Fruit fly (Drosophila melanogaster): ENCODE results near the gene Pits.

Pits gene

DNA sequence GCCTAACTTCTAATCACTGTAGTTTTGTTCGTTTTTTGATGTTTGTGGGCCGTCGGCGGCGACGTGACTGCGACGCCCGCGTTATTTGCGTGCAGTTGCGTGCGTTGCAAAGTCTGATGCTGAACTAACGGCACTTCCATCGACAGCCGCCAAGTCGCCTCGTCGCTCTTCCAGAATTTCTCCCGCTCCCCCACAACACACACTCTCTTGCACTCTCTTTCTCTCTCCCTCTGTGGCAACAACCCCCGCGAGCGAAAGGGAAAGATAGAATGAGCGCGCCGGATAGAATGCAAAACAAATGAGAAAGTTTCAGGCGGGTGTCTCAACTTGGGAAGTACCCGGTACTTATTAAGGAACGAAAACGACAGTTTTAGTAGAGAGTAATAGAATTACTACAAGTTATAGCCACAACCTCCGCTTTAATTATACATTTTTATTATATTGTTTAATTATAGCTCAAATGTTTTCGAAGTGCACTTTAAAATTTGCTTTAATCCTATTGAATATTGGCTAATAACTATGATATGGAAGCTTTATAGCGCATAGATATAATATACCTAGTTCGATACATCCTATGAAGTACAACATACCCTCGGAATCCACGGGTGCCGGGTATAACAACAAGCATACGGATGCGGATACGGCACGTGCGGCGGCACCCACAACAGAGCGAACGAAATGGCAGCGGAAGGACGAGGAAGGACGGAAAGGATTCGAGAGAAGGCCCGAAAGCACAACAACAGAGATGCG lies 36.0 kb downstream of the Pits start:
- TF ChIP-seq pan (optimal IDR thresholded peaks at IDR 0.05) (peak; percentile 22), lola (GFP tag; optimal IDR thresholded peaks at IDR 0.05) (no peak), Sp1 (GFP tag; optimal IDR thresholded peaks at IDR 0.05) (no peak), sage (GFP tag; optimal IDR thresholded peaks at IDR 0.05) (no peak), sv (GFP tag; optimal IDR thresholded peaks at IDR 0.05) (no peak), Dfd (GFP tag; optimal IDR thresholded peaks at IDR 0.05) (no peak), dl (GFP tag; optimal IDR thresholded peaks at IDR 0.05; ENCODE audit: insufficient read depth in 1 of 2, partially characterized antibody in 2 of 2) (peak in 1 of 2 experiments; percentile 30), ey (GFP tag; optimal IDR thresholded peaks at IDR 0.05) (no peak), fru (GFP tag; optimal IDR thresholded peaks at IDR 0.05) (no peak), psq (GFP tag; optimal IDR thresholded peaks at IDR 0.05) (no peak), HLH106 (tag; optimal IDR thresholded peaks at IDR 0.05) (no peak), Hr83 (GFP tag; optimal IDR thresholded peaks at IDR 0.05; ENCODE audit: poor library complexity, severe bottlenecking) (no peak), dmrt93B (GFP tag; optimal IDR thresholded peaks at IDR 0.05) (no peak), woc (GFP tag; optimal IDR thresholded peaks at IDR 0.05) (no peak), CG9705 (GFP tag; optimal IDR thresholded peaks at IDR 0.05) (no peak), OdsH (GFP tag; optimal IDR thresholded peaks at IDR 0.05) (no peak), jim (GFP tag; optimal IDR thresholded peaks at IDR 0.05) (no peak)

DNA sequence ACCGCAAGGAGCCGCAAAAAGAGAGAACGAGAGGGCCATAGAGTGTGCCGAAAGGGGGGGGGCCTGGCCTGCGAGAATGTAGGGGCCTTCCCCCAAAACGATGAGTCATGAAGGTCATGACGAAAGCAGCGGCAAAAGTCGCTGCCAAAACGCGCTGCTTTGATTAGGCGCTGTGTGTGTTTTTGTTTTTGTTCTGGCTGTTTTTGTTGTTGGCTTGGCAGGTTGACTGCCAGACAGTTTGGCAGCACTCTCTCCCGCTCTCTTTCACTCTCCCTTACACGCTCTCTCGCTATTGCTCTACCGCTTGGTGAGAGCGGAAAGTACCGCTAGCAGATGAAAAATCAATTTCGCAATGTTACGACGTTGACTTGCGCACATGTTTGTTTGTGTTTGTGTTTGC lies 36.9 kb downstream of the Pits start:
- TF ChIP-seq Mio (GFP tag; optimal IDR thresholded peaks at IDR 0.05) (no peak), dl (GFP tag; optimal IDR thresholded peaks at IDR 0.05; ENCODE audit: insufficient read depth in 1 of 2, partially characterized antibody in 2 of 2) (peak in 1 of 2 experiments; percentile 5), dmrt93B (GFP tag; optimal IDR thresholded peaks at IDR 0.05) (no peak), CrebA (GFP tag; optimal IDR thresholded peaks at IDR 0.05; ENCODE audit: borderline replicate concordance) (no peak), Rel (GFP tag; optimal IDR thresholded peaks at IDR 0.05) (no peak), Rel (tag; optimal IDR thresholded peaks at IDR 0.05) (peak; percentile 72), pan (optimal IDR thresholded peaks at IDR 0.05) (no peak)

DNA sequence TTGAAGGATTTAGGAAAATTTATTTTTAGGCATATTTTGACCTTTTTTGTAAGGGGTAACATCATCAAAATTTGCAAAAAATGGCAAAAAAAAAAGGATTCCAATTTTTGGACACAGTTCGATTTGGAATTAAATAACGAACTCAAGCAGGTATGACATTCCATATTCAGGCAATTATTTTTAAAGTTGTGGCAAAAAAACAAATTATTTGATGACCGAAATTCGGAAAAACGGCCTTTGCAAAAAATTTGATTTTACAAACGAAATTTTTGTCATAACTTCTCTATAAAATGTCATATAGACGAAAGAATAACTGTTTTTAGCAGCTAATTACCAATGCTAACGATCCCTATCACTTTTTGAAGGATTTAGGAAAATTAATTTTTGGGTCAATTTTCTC lies 37.8 kb downstream of the Pits start:
- TF ChIP-seq Dfd (GFP tag; optimal IDR thresholded peaks at IDR 0.05), result peak; percentile 93

dm6 chrX:12540770-12541169 lies 42.2 kb downstream of the Pits start:
- TF ChIP-seq dsf (GFP tag; optimal IDR thresholded peaks at IDR 0.05; ENCODE audit: borderline replicate concordance), result no peak
- no peak for TF ChIP-seq pan (optimal IDR thresholded peaks at IDR 0.05)
- TF ChIP-seq foxo (GFP tag; optimal IDR thresholded peaks at IDR 0.05), result no peak
- no peak for TF ChIP-seq h (GFP tag; optimal IDR thresholded peaks at IDR 0.05)
- no peak for TF ChIP-seq Hr78 (GFP tag; optimal IDR thresholded peaks at IDR 0.05)
- TF ChIP-seq fru (GFP tag; optimal IDR thresholded peaks at IDR 0.05), result no peak

DNA sequence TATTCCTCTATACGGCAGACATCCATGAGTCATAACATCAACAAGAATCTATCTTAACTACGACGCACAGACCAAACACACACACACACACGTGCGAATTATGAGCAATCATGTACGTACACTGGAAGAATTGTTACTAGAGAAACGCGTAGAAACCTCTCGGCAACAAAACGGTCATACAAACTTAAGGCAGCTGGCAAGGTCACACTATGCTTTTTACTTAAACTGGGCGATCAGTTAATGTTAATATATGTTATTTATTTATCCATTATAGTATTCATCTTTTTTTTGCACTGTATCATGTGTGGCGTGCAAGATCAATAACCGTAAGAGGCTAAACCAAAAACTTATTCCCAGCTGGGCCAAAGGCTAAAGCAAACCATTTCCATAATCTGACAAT lies 43.8 kb downstream of the Pits start:
- TF ChIP-seq Dif (GFP tag; optimal IDR thresholded peaks at IDR 0.05; ENCODE audit: partially characterized antibody), result no peak
- no peak for TF ChIP-seq fru (GFP tag; optimal IDR thresholded peaks at IDR 0.05)
- TF ChIP-seq usp (GFP tag; optimal IDR thresholded peaks at IDR 0.05), result no peak
- no peak for TF ChIP-seq Hr83 (GFP tag; optimal IDR thresholded peaks at IDR 0.05; ENCODE audit: poor library complexity, severe bottlenecking)
- no peak for TF ChIP-seq rgr (GFP tag; optimal IDR thresholded peaks at IDR 0.05)
- TF ChIP-seq dmrt93B (GFP tag; optimal IDR thresholded peaks at IDR 0.05), result no peak
- TF ChIP-seq pan (optimal IDR thresholded peaks at IDR 0.05), result no peak
- TF ChIP-seq brk (GFP tag; optimal IDR thresholded peaks at IDR 0.05), result no peak
- no peak for TF ChIP-seq GATAd (GFP tag; optimal IDR thresholded peaks at IDR 0.05)
- TF ChIP-seq sage (GFP tag; optimal IDR thresholded peaks at IDR 0.05), result no peak
- no peak for TF ChIP-seq tai (GFP tag; optimal IDR thresholded peaks at IDR 0.05)
- TF ChIP-seq Abd-B (GFP tag; optimal IDR thresholded peaks at IDR 0.05), result no peak
- no peak for TF ChIP-seq CG32264 (GFP tag; optimal IDR thresholded peaks at IDR 0.05)
- TF ChIP-seq jim (GFP tag; optimal IDR thresholded peaks at IDR 0.05), result no peak
- TF ChIP-seq Hnf4 (GFP tag; optimal IDR thresholded peaks at IDR 0.05), result no peak
- no peak for TF ChIP-seq woc (GFP tag; optimal IDR thresholded peaks at IDR 0.05)
- no peak for TF ChIP-seq Vsx2 (GFP tag; optimal IDR thresholded peaks at IDR 0.05; ENCODE audit: partially characterized antibody)
- TF ChIP-seq Hr78 (GFP tag; optimal IDR thresholded peaks at IDR 0.05), result no peak
- no peak for TF ChIP-seq dl (GFP tag; optimal IDR thresholded peaks at IDR 0.05; ENCODE audit: insufficient read depth in 1 of 2, partially characterized antibody in 2 of 2)
